Fruit fly (Drosophila melanogaster) whole organism, adult: ENCODE data around the gene mtm.

Source experiments
- CG11617 ChIP-seq: fragments of 200-800 bp; sonication (Bioruptor generic); optimal IDR thresholded peaks from 2 replicates; lab custom pipeline; 2017; ENCODE audit warnings: mild to moderate bottlenecking, missing biosample characterization, missing genetic modification reagents, missing genetic modification characterization
- CG12768 ChIP-seq: fragments of 200-800 bp; sonication (Bioruptor generic); optimal IDR thresholded peaks from 2 replicates; lab custom pipeline; 2017; ENCODE audit warnings: missing biosample characterization, missing genetic modification characterization, mild to moderate bottlenecking, moderate library complexity, missing genetic modification reagents
- CG14711 ChIP-seq: fragments of 200-800 bp; sonication (Bioruptor generic); optimal IDR thresholded peaks from 2 replicates; lab custom pipeline; 2018; ENCODE audit warnings: missing biosample characterization, mild to moderate bottlenecking, missing genetic modification characterization, moderate library complexity
- CG1620 ChIP-seq: fragments of 200-800 bp; sonication (Bioruptor generic); optimal IDR thresholded peaks from 2 replicates; lab custom pipeline; 2016; ENCODE audit warnings: missing biosample characterization, missing genetic modification characterization
- CG33017 ChIP-seq: fragments of 200-800 bp; sonication (Bioruptor generic); optimal IDR thresholded peaks from 2 replicates; lab custom pipeline; 2018; ENCODE audit warnings: missing biosample characterization, mild to moderate bottlenecking, missing genetic modification characterization, moderate library complexity
- CG5204 ChIP-seq: fragments of 200-800 bp; sonication (Bioruptor generic); optimal IDR thresholded peaks from 2 replicates; lab custom pipeline; 2016; ENCODE audit warnings: missing biosample characterization, missing genetic modification characterization
- CG7045 ChIP-seq: fragments of 200-800 bp; sonication (Bioruptor generic); optimal IDR thresholded peaks from 2 replicates; lab custom pipeline; 2017; ENCODE audit warnings: missing biosample characterization, mild to moderate bottlenecking, missing genetic modification characterization
- CG7101 ChIP-seq: fragments of 200-800 bp; sonication (Bioruptor generic); optimal IDR thresholded peaks from 2 replicates; lab custom pipeline; 2018; ENCODE audit warnings: missing biosample characterization, mild to moderate bottlenecking, missing genetic modification characterization, moderate library complexity
- Clk ChIP-seq: fragments of 200-800 bp; sonication (Bioruptor generic); optimal IDR thresholded peaks from 2 replicates; lab custom pipeline; 2017; ENCODE audit warnings: missing biosample characterization, missing genetic modification characterization
- Crg-1 ChIP-seq: fragments of 200-800 bp; sonication (Bioruptor generic); optimal IDR thresholded peaks from 2 replicates; lab custom pipeline; 2016; ENCODE audit warnings: missing biosample characterization, missing genetic modification characterization
- Hr96 ChIP-seq: fragments of 200-800 bp; sonication (Bioruptor generic); optimal IDR thresholded peaks from 2 replicates; lab custom pipeline; 2016; ENCODE audit warnings: missing biosample characterization, missing genetic modification characterization
- Mnt ChIP-seq: fragments of 200-800 bp; sonication (Bioruptor generic); optimal IDR thresholded peaks from 2 replicates; lab custom pipeline; 2016; ENCODE audit warnings: missing biosample characterization, mild to moderate bottlenecking, missing genetic modification characterization
- bab1 ChIP-seq: fragments of 200-800 bp; sonication (Bioruptor generic); optimal IDR thresholded peaks from 3 replicates; lab custom pipeline; 2019; ENCODE audit warnings: missing biosample characterization, mild to moderate bottlenecking, missing genetic modification characterization, moderate library complexity
- cic ChIP-seq: fragments of 200-800 bp; sonication (Bioruptor generic); optimal IDR thresholded peaks from 2 replicates; lab custom pipeline; 2017; ENCODE audit warnings: missing biosample characterization, mild to moderate bottlenecking, missing genetic modification characterization, moderate library complexity
- cnc ChIP-seq, 2 experiments: fragments of >200 bp; optimal IDR thresholded peaks; 2 replicates each; lab custom pipeline; 2017
- kay ChIP-seq: fragments of 200-800 bp; sonication (Bioruptor generic); peaks from one replicate; lab custom pipeline; 2016; ENCODE audit warnings: missing biosample characterization, missing genetic modification characterization, borderline replicate concordance
- ovo ChIP-seq: fragments of 200-800 bp; sonication (Bioruptor generic); optimal IDR thresholded peaks from 2 replicates; lab custom pipeline; 2016; ENCODE audit warnings: missing biosample characterization, missing genetic modification characterization
- pad ChIP-seq: fragments of 200-800 bp; sonication (Bioruptor generic); optimal IDR thresholded peaks from 3 replicates; lab custom pipeline; 2017; ENCODE audit warnings: missing biosample characterization, missing genetic modification characterization, mild to moderate bottlenecking, moderate library complexity, missing genetic modification reagents
- tj ChIP-seq: fragments of 200-800 bp; sonication (Bioruptor generic); optimal IDR thresholded peaks from 3 replicates; lab custom pipeline; 2017; ENCODE audit warnings: missing biosample characterization, mild to moderate bottlenecking, missing genetic modification characterization, moderate library complexity
- toe ChIP-seq: fragments of 200-800 bp; sonication (Bioruptor generic); optimal IDR thresholded peaks from 2 replicates; lab custom pipeline; 2016; ENCODE audit warnings: missing biosample characterization, missing genetic modification characterization

Gene mtm

DNA sequence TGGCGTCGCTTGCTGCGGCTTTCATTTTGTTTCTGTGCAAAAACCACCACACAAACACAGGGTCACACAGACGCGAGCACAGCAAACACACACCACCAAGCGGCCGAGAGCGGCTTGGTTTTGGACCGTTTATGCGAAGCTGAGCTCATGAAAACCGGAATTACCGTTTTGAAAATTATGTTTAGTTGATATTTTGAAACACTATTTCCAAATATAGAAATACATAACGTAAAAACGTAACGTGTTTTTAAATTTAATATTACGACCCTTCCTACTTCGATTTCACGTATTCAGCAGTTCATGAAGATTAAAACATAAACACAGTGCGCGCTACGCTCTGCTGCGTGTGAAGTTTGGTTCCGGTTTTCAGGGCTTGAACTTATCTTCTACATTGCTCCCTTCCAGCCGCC is 14.4 kb upstream of the mtm start:
- peak; percentile 71 for TF ChIP-seq tj (GFP tag; lab: Kevin White, UChicago)
- TF ChIP-seq ovo (GFP tag; lab: Kevin White, UChicago) = peak; percentile 3
- peak; percentile 90 for TF ChIP-seq CG12768
- peak; percentile 47 for TF ChIP-seq Clk
- peak; percentile 57 for TF ChIP-seq CG1620 (GFP tag; lab: Kevin White, UChicago)
- no peak for TF ChIP-seq cnc (optimal IDR thresholded peaks at IDR 0.05; lab: Kevin White, UChicago)
- TF ChIP-seq CG14711 (tag; lab: Kevin White, UChicago) = peak; percentile 88
- TF ChIP-seq kay (GFP tag; lab: Kevin White, UChicago) = no peak
- TF ChIP-seq CG7101 (tag; lab: Kevin White, UChicago) = peak; percentile 94
- peak; percentile 59 for TF ChIP-seq pad
- no peak for TF ChIP-seq CG5204 (GFP tag; lab: Kevin White, UChicago)
- TF ChIP-seq Mnt (GFP tag; lab: Kevin White, UChicago) = peak; percentile 66
- TF ChIP-seq CG33017 = peak; percentile 96
- peak; percentile 94 for TF ChIP-seq CG7045 (GFP tag; lab: Kevin White, UChicago)
- TF ChIP-seq cic (GFP tag; lab: Kevin White, UChicago) = peak; percentile 60
- peak; percentile 95 for TF ChIP-seq Hr96 (GFP tag; lab: Kevin White, UChicago)
- peak; percentile 34 for TF ChIP-seq Crg-1 (GFP tag; lab: Kevin White, UChicago)
- TF ChIP-seq toe = peak; percentile 90
- peak; percentile 94 for TF ChIP-seq CG11617 (GFP tag; lab: Kevin White, UChicago)
- peak; percentile 95 for TF ChIP-seq bab1 (GFP tag; lab: Kevin White, UChicago)

DNA sequence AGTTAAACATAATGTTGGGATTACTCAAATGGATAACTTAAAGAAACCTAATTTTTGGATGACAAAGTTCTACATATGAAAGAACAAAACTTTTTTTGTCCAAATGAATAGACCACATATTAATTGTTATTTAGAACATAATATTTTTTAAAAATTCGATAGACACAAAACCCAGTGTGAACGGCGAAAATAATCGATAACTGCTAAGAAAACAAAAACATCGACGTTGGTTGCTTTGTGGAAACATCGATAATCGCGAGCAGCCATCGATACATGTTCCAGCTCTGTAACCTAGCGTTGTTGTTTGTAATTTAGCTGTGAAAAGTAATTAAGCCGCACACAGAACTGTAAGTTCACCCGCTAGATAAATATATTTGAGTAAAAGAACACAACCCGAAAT is 13.8 kb upstream of the mtm start, which contains the start of gene CG9135:
Gene CG9135 (plus strand): TSS at position 226 of the 400 bp plus-strand sequence.
- TF ChIP-seq CG5204 (GFP tag; lab: Kevin White, UChicago) (no peak), bab1 (GFP tag; lab: Kevin White, UChicago) (peak; percentile 24)

dm6 chr2L:6048542-6048941 is 11.7 kb upstream of the mtm start, which contains the start of the genes CG34179 and slmo:
Gene CG34179 (minus strand): TSS chr2L:6048706.
Gene slmo (minus strand): TSS chr2L:6048706.
- TF ChIP-seq tj (GFP tag; lab: Kevin White, UChicago) (peak; percentile 84), CG5204 (GFP tag; lab: Kevin White, UChicago) (no peak), Mnt (GFP tag; lab: Kevin White, UChicago) (no peak)

DNA sequence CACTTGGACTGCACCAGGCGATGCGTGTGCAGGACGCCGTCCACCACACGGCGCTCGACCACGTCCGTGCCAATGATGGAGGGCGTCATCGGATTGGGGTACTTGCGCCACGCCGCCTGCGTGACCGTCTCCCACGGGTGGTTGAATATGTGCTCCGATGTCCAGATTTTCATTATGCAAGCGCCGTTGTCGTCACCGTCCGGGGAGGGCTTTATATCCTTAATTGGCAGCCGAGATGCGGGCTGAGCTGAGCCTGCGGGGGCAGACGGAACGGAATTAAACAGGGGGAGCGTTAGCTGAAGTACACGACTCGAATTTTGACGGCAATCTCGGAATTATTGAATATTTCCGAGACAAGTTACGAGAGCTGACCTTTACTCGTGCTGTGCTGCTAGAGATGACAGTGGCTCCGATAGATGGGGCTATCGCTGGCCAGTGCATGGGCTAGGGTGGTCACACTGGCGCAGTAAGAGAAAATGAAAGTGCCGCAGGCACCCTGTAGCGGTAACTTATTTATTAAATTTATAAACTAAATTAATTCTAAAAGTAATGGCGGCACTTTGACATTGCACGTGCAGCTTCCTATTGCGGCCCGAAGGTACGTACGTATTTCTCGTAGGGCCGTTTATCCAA is 10.8 kb upstream of the mtm start, which contains the start of gene IPIP:
Gene IPIP (plus strand): TSS at position 475 of the 633 bp plus-strand sequence.
- TF ChIP-seq CG5204 (GFP tag; lab: Kevin White, UChicago) = no peak
- TF ChIP-seq ovo (GFP tag; lab: Kevin White, UChicago) = peak; percentile 43
- no peak for TF ChIP-seq CG33017
- TF ChIP-seq CG12768 = peak; percentile 32
- peak; percentile 72 for TF ChIP-seq bab1 (GFP tag; lab: Kevin White, UChicago)
- peak; percentile 3 for TF ChIP-seq Hr96 (GFP tag; lab: Kevin White, UChicago)
- TF ChIP-seq cic (GFP tag; lab: Kevin White, UChicago) = peak; percentile 2
- TF ChIP-seq Mnt (GFP tag; lab: Kevin White, UChicago) = peak; percentile 91
- TF ChIP-seq CG7101 (tag; lab: Kevin White, UChicago) = peak; percentile 54
- TF ChIP-seq cnc (optimal IDR thresholded peaks at IDR 0.05; lab: Kevin White, UChicago) = no peak
- TF ChIP-seq toe = no peak
- no peak for TF ChIP-seq CG7045 (GFP tag; lab: Kevin White, UChicago)
- TF ChIP-seq kay (GFP tag; lab: Kevin White, UChicago) = no peak
- TF ChIP-seq pad = peak; percentile 44
- TF ChIP-seq CG14711 (tag; lab: Kevin White, UChicago) = peak; percentile 20
- no peak for TF ChIP-seq Clk
- no peak for TF ChIP-seq Crg-1 (GFP tag; lab: Kevin White, UChicago)
- peak; percentile 35 for TF ChIP-seq CG11617 (GFP tag; lab: Kevin White, UChicago)
- peak; percentile 17 for TF ChIP-seq CG1620 (GFP tag; lab: Kevin White, UChicago)
- peak; percentile 25 for TF ChIP-seq tj (GFP tag; lab: Kevin White, UChicago)

- no peak for TF ChIP-seq tj (GFP tag; lab: Kevin White, UChicago)
- TF ChIP-seq ovo (GFP tag; lab: Kevin White, UChicago) = no peak
- TF ChIP-seq Mnt (GFP tag; lab: Kevin White, UChicago) = no peak
- no peak for TF ChIP-seq pad
- no peak for TF ChIP-seq Crg-1 (GFP tag; lab: Kevin White, UChicago)
- TF ChIP-seq toe = no peak
- TF ChIP-seq CG14711 (tag; lab: Kevin White, UChicago) = no peak
- no peak for TF ChIP-seq cic (GFP tag; lab: Kevin White, UChicago)
- TF ChIP-seq CG1620 (GFP tag; lab: Kevin White, UChicago) = no peak
- no peak for TF ChIP-seq CG7045 (GFP tag; lab: Kevin White, UChicago)
- TF ChIP-seq cnc (optimal IDR thresholded peaks at IDR 0.05; lab: Kevin White, UChicago) = no peak
Measured at dm6 chr2L:6046865-6047264, 10.1 kb upstream of the mtm start.

- TF ChIP-seq Crg-1 (GFP tag; lab: Kevin White, UChicago) (peak; percentile 89), toe (no peak), pad (peak; percentile 100), cic (GFP tag; lab: Kevin White, UChicago) (peak; percentile 69), CG11617 (GFP tag; lab: Kevin White, UChicago) (peak; percentile 73), CG7101 (tag; lab: Kevin White, UChicago) (peak; percentile 85), CG14711 (tag; lab: Kevin White, UChicago) (peak; percentile 75), bab1 (GFP tag; lab: Kevin White, UChicago) (peak; percentile 62), Mnt (GFP tag; lab: Kevin White, UChicago) (peak; percentile 85), CG12768 (peak; percentile 62), CG33017 (peak; percentile 76), Hr96 (GFP tag; lab: Kevin White, UChicago) (peak; percentile 72), CG1620 (GFP tag; lab: Kevin White, UChicago) (peak; percentile 69), Clk (peak; percentile 12), kay (GFP tag; lab: Kevin White, UChicago) (no peak), CG7045 (GFP tag; lab: Kevin White, UChicago) (peak; percentile 38), cnc (optimal IDR thresholded peaks at IDR 0.05; lab: Kevin White, UChicago) (no peak), ovo (GFP tag; lab: Kevin White, UChicago) (no peak), tj (GFP tag; lab: Kevin White, UChicago) (peak; percentile 97), CG5204 (GFP tag; lab: Kevin White, UChicago) (no peak)
Measured at dm6 chr2L:6045972-6046718, 9.3 kb upstream of the mtm start, which contains the start of gene Pfas. Gene Pfas (minus strand): TSS chr2L:6046050.
